Worm (Caenorhabditis elegans) whole organism, L2 larva: Measurements from ENCODE around the gene rga-8.

Experiments
- C34F6.9 ChIP-seq: fragments of 150-350 bp; optimal IDR thresholded peaks from 2 replicates; lab custom pipeline; 2014; ENCODE audit warnings: missing biosample characterization, missing genetic modification characterization
- F13H6.1 ChIP-seq: sonication (generic microtip); optimal IDR thresholded peaks from 2 replicates; lab custom pipeline; 2016; ENCODE audit warnings: missing genetic modification characterization, missing compliant biosample characterization
- R02D3.7 ChIP-seq: fragments of 150-350 bp; optimal IDR thresholded peaks from 2 replicates; lab custom pipeline; 2014; ENCODE audit warnings: missing biosample characterization, missing genetic modification characterization
- Y55F3AM.14 ChIP-seq: fragments of 200-800 bp; sonication (Bioruptor generic); optimal IDR thresholded peaks from 2 replicates; lab custom pipeline; 2018; ENCODE audit warnings: mild to moderate bottlenecking, missing genetic modification characterization, missing compliant biosample characterization
- ZK546.5 ChIP-seq: sonication (generic microtip); optimal IDR thresholded peaks from 2 replicates; lab custom pipeline; 2017; ENCODE audit warnings: missing biosample characterization, missing genetic modification characterization
- alr-1 ChIP-seq: fragments of 150-350 bp; optimal IDR thresholded peaks from 2 replicates; lab custom pipeline; 2014; ENCODE audit warnings: missing biosample characterization, missing genetic modification characterization
- aly-2 ChIP-seq: fragments of 150-350 bp; optimal IDR thresholded peaks from 2 replicates; lab custom pipeline; 2014; ENCODE audit warnings: missing biosample characterization, missing genetic modification characterization
- ama-1 ChIP-seq: fragments of 150-350 bp; optimal IDR thresholded peaks from 2 replicates; lab custom pipeline; 2018; ENCODE audit warnings: inconsistent platforms
- blmp-1 ChIP-seq: sonication (generic microtip); optimal IDR thresholded peaks from 2 replicates; lab custom pipeline; 2017; ENCODE audit warnings: missing genetic modification characterization, mild to moderate bottlenecking, missing compliant biosample characterization, antibody characterized with exemption, moderate library complexity; ENCODE audit not compliant: insufficient read depth
- ceh-16 ChIP-seq: fragments of 150-350 bp; optimal IDR thresholded peaks from 2 replicates; lab custom pipeline; 2014; ENCODE audit warnings: missing biosample characterization, missing genetic modification characterization
- ceh-82 ChIP-seq: fragments of 150-350 bp; optimal IDR thresholded peaks from 2 replicates; lab custom pipeline; 2014; ENCODE audit warnings: missing biosample characterization, missing genetic modification characterization
- crh-2 ChIP-seq: sonication (generic microtip); optimal IDR thresholded peaks from 2 replicates; lab custom pipeline; 2017; ENCODE audit warnings: missing biosample characterization, missing genetic modification characterization
- egl-27 ChIP-seq: sonication (generic microtip); optimal IDR thresholded peaks from 3 replicates; lab custom pipeline; 2017; ENCODE audit warnings: missing biosample characterization, missing genetic modification reagents, missing genetic modification characterization
- elt-1 ChIP-seq: fragments of 150-350 bp; optimal IDR thresholded peaks from 2 replicates; lab custom pipeline; 2014; ENCODE audit warnings: missing biosample characterization, missing genetic modification characterization
- fos-1 ChIP-seq: fragments of 150-350 bp; optimal IDR thresholded peaks from 2 replicates; lab custom pipeline; 2014; ENCODE audit warnings: missing biosample characterization, missing genetic modification characterization
- gmeb-1 ChIP-seq: fragments of 150-350 bp; optimal IDR thresholded peaks from 2 replicates; lab custom pipeline; 2014; ENCODE audit warnings: missing biosample characterization, missing genetic modification characterization
- lin-11 ChIP-seq: fragments of 150-350 bp; sonication (generic microtip); optimal IDR thresholded peaks from 2 replicates; lab custom pipeline; 2014; ENCODE audit warnings: missing biosample characterization, missing genetic modification characterization, inconsistent platforms, mixed read lengths
- lin-13 ChIP-seq: fragments of 150-350 bp; optimal IDR thresholded peaks from 2 replicates; lab custom pipeline; 2014; ENCODE audit warnings: missing biosample characterization, missing genetic modification reagents, missing genetic modification characterization
- lin-39 ChIP-seq: fragments of 150-350 bp; optimal IDR thresholded peaks from 2 replicates; lab custom pipeline; 2014; ENCODE audit warnings: missing biosample characterization, missing genetic modification reagents, missing genetic modification characterization
- lsy-2 ChIP-seq, 2 experiments: fragments of 150-350 bp in 1 of 2; sonication (generic microtip) in 1 of 2; optimal IDR thresholded peaks; 2 replicates each; lab custom pipeline; 2014 to 2017; ENCODE audit warnings: missing biosample characterization in 2 of 2, missing genetic modification characterization in 2 of 2
- mab-5 ChIP-seq: fragments of 150-350 bp; optimal IDR thresholded peaks from 2 replicates; lab custom pipeline; 2014; ENCODE audit warnings: missing biosample characterization, missing genetic modification characterization
- mbf-1 ChIP-seq: sonication (generic microtip); optimal IDR thresholded peaks from 2 replicates; lab custom pipeline; 2017; ENCODE audit warnings: missing biosample characterization, missing genetic modification characterization
- mdl-1 ChIP-seq, 2 experiments: fragments of 150-350 bp in 1 of 2; sonication (generic microtip) in 1 of 2; optimal IDR thresholded peaks; 2 replicates each; lab custom pipeline; 2017; ENCODE audit warnings: missing biosample characterization in 2 of 2, missing genetic modification characterization in 2 of 2
- nhr-10 ChIP-seq: sonication (generic microtip); optimal IDR thresholded peaks from 2 replicates; lab custom pipeline; 2017; ENCODE audit warnings: missing biosample characterization, missing genetic modification characterization
- nhr-11 ChIP-seq: fragments of 150-350 bp; optimal IDR thresholded peaks from 2 replicates; lab custom pipeline; 2014; ENCODE audit warnings: missing biosample characterization, missing genetic modification characterization
- nhr-12 ChIP-seq: fragments of 150-350 bp; optimal IDR thresholded peaks from 2 replicates; lab custom pipeline; 2014; ENCODE audit warnings: missing biosample characterization, missing genetic modification characterization
- nhr-129 ChIP-seq: fragments of 150-350 bp; optimal IDR thresholded peaks from 2 replicates; lab custom pipeline; 2014; ENCODE audit warnings: missing biosample characterization, missing genetic modification characterization
- nhr-21 ChIP-seq: fragments of 150-350 bp; optimal IDR thresholded peaks from 2 replicates; lab custom pipeline; 2014; ENCODE audit warnings: missing biosample characterization, missing genetic modification characterization
- nhr-237 ChIP-seq: fragments of 150-350 bp; optimal IDR thresholded peaks from 2 replicates; lab custom pipeline; 2014; ENCODE audit warnings: missing biosample characterization, missing genetic modification characterization
- nhr-25 ChIP-seq: fragments of 150-350 bp; sonication (generic microtip); optimal IDR thresholded peaks from 3 replicates; lab custom pipeline; 2014; ENCODE audit warnings: missing biosample characterization, missing genetic modification characterization
- nhr-6 ChIP-seq: fragments of 150-350 bp; optimal IDR thresholded peaks from 2 replicates; lab custom pipeline; 2014; ENCODE audit warnings: missing biosample characterization, missing genetic modification characterization
- nhr-77 ChIP-seq: fragments of 150-350 bp; optimal IDR thresholded peaks from 2 replicates; lab custom pipeline; 2014; ENCODE audit warnings: missing biosample characterization, missing genetic modification characterization
- peb-1 ChIP-seq: fragments of 150-350 bp; optimal IDR thresholded peaks from 2 replicates; lab custom pipeline; 2014; ENCODE audit warnings: missing biosample characterization, missing genetic modification characterization
- sem-4 ChIP-seq: fragments of 150-350 bp; optimal IDR thresholded peaks from 2 replicates; lab custom pipeline; 2014; ENCODE audit warnings: missing biosample characterization, missing genetic modification reagents, missing genetic modification characterization
- sma-3 ChIP-seq: sonication (generic microtip); optimal IDR thresholded peaks from 2 replicates; lab custom pipeline; 2016; ENCODE audit warnings: missing genetic modification reagents, missing genetic modification characterization, missing compliant biosample characterization
- sma-9 ChIP-seq, 2 experiments: fragments of 150-350 bp in 1 of 2; sonication (generic microtip) in 1 of 2; optimal IDR thresholded peaks; 2 replicates each; lab custom pipeline; 2014 to 2016; ENCODE audit warnings: missing genetic modification characterization in 2 of 2, mild to moderate bottlenecking in 1 of 2, missing biosample characterization in 1 of 2, missing compliant biosample characterization in 1 of 2, missing genetic modification reagents in 1 of 2, moderate library complexity in 1 of 2
- snpc-4 ChIP-seq: fragments of 150-350 bp; optimal IDR thresholded peaks from 2 replicates; lab custom pipeline; 2014; ENCODE audit warnings: missing biosample characterization, missing genetic modification characterization
- unc-55 ChIP-seq: fragments of 150-350 bp; sonication (generic microtip); optimal IDR thresholded peaks from 3 replicates; lab custom pipeline; 2014; ENCODE audit warnings: missing biosample characterization, missing genetic modification reagents, missing genetic modification characterization
- unc-62 ChIP-seq: fragments of 150-350 bp; optimal IDR thresholded peaks from 2 replicates; lab custom pipeline; 2014; ENCODE audit warnings: missing biosample characterization, missing genetic modification reagents, missing genetic modification characterization
- zag-1 ChIP-seq: fragments of 150-350 bp; optimal IDR thresholded peaks from 2 replicates; lab custom pipeline; 2014; ENCODE audit warnings: missing biosample characterization, missing genetic modification characterization
- ztf-11 ChIP-seq: sonication (generic microtip); optimal IDR thresholded peaks from 2 replicates; lab custom pipeline; 2017; ENCODE audit warnings: missing biosample characterization, missing genetic modification characterization
- ztf-4 ChIP-seq: fragments of 150-350 bp; optimal IDR thresholded peaks from 2 replicates; lab custom pipeline; 2014; ENCODE audit warnings: missing biosample characterization, missing genetic modification characterization

rga-8 gene

ce11 chrX:5319214-5319838, 39.8 kb upstream of the rga-8 start (continued):
- TF ChIP-seq nhr-10 (no peak), mbf-1 (tag; lab: Kevin White, UChicago) (no peak), R02D3.7 (tag; lab: Kevin White, UChicago) (no peak), ztf-11 (tag; lab: Kevin White, UChicago) (no peak), blmp-1 (tag; lab: Kevin White, UChicago) (no peak), unc-62 (GFP tag; lab: Kevin White, UChicago) (no peak), F13H6.1 (tag; lab: Kevin White, UChicago) (peak; percentile 31), nhr-25 (tag; lab: Kevin White, UChicago) (no peak), nhr-129 (tag; lab: Kevin White, UChicago) (peak; percentile 83), nhr-77 (tag; lab: Kevin White, UChicago) (no peak), elt-1 (tag; lab: Kevin White, UChicago) (no peak), aly-2 (tag; lab: Kevin White, UChicago) (no peak), lin-11 (no peak), C34F6.9 (tag; lab: Kevin White, UChicago) (no peak), ceh-16 (tag; lab: Kevin White, UChicago) (no peak), sma-9 (GFP tag; optimal IDR thresholded peaks at IDR 0.05; lab: Kevin White, UChicago) (peak; percentile 70), sma-9 (tag; optimal IDR thresholded peaks at IDR 0.05; lab: Kevin White, UChicago) (no peak), peb-1 (tag; lab: Kevin White, UChicago) (no peak), ztf-4 (tag; lab: Kevin White, UChicago) (no peak), ZK546.5 (tag; lab: Kevin White, UChicago) (no peak)
- TF ChIP-seq, all 48 proteins: peak for 12

ce11 chrX:5311174-5311573, 31.6 kb upstream of the rga-8 start:
- TF ChIP-seq mab-5 (tag; lab: Kevin White, UChicago), result peak; percentile 72
- no peak for TF ChIP-seq lin-11
- TF ChIP-seq crh-2 (tag; lab: Kevin White, UChicago), result no peak
- no peak for TF ChIP-seq nhr-21 (tag; lab: Kevin White, UChicago)
- no peak for TF ChIP-seq peb-1 (tag; lab: Kevin White, UChicago)
- TF ChIP-seq ama-1 (lab: Kevin White, UChicago), result no peak
- TF ChIP-seq unc-55 (GFP tag; lab: Kevin White, UChicago), result peak; percentile 53
- peak in 1 of 2 experiments; percentile 22 for TF ChIP-seq mdl-1 (tag; optimal IDR thresholded peaks at IDR 0.05; lab: Kevin White, UChicago)
- no peak for TF ChIP-seq Y55F3AM.14

ce11 chrX:5309622-5310021, 30.0 kb upstream of the rga-8 start:
- no peak for TF ChIP-seq snpc-4 (tag; lab: Kevin White, UChicago)
- no peak for TF ChIP-seq peb-1 (tag; lab: Kevin White, UChicago)
- no peak for TF ChIP-seq nhr-237
- TF ChIP-seq egl-27, result no peak
- TF ChIP-seq alr-1 (tag; lab: Kevin White, UChicago), result no peak
- TF ChIP-seq C34F6.9 (tag; lab: Kevin White, UChicago), result no peak
- TF ChIP-seq nhr-12, result no peak
- TF ChIP-seq ztf-11 (tag; lab: Kevin White, UChicago), result no peak
- no peak for TF ChIP-seq nhr-10
- TF ChIP-seq nhr-25 (tag; lab: Kevin White, UChicago), result no peak
- no peak for TF ChIP-seq R02D3.7 (tag; lab: Kevin White, UChicago)
- no peak for TF ChIP-seq nhr-11
- TF ChIP-seq sem-4 (tag; lab: Kevin White, UChicago), result no peak
- TF ChIP-seq nhr-6 (tag; lab: Kevin White, UChicago), result no peak
- TF ChIP-seq, all 48 proteins: peak for 0

ce11 chrX:5303500-5303899, 23.9 kb upstream of the rga-8 start, which contains the start of gene ags-3:
Gene ags-3 (minus strand): TSS chrX:5303600.
- no peak for TF ChIP-seq unc-62 (GFP tag; lab: Kevin White, UChicago)
- TF ChIP-seq snpc-4 (tag; lab: Kevin White, UChicago), result no peak
- no peak for TF ChIP-seq nhr-237
- TF ChIP-seq gmeb-1 (tag; lab: Kevin White, UChicago), result no peak
- no peak for TF ChIP-seq mab-5 (tag; lab: Kevin White, UChicago)
- no peak for TF ChIP-seq ceh-82
- TF ChIP-seq lsy-2 (tag; optimal IDR thresholded peaks at IDR 0.05; lab: Kevin White, UChicago), result no peak
- no peak for TF ChIP-seq lin-39 (tag; lab: Kevin White, UChicago)
- no peak for TF ChIP-seq nhr-10
- no peak for TF ChIP-seq egl-27
- TF ChIP-seq crh-2 (tag; lab: Kevin White, UChicago), result no peak
- no peak for TF ChIP-seq zag-1 (tag; lab: Kevin White, UChicago)
- TF ChIP-seq ama-1 (lab: Kevin White, UChicago), result no peak
- no peak for TF ChIP-seq sma-3 (GFP tag; lab: Kevin White, UChicago)
- TF ChIP-seq lin-13 (GFP tag; lab: Kevin White, UChicago), result no peak
- no peak for TF ChIP-seq ztf-4 (tag; lab: Kevin White, UChicago)
- no peak for TF ChIP-seq fos-1 (tag; lab: Kevin White, UChicago)
- no peak for TF ChIP-seq nhr-77 (tag; lab: Kevin White, UChicago)
- no peak for TF ChIP-seq sem-4 (tag; lab: Kevin White, UChicago)
- TF ChIP-seq nhr-25 (tag; lab: Kevin White, UChicago), result no peak
